Fruit fly (Drosophila melanogaster) whole organism, embryonic: Measurements from ENCODE around the gene CG11560.

Source experiments
- B-H2 ChIP-seq: fragments of 200-800 bp; sonication (Bioruptor generic); optimal IDR thresholded peaks from 2 replicates; lab custom pipeline; 2018; ENCODE audit warnings: missing biosample characterization, mild to moderate bottlenecking, missing genetic modification characterization
- CG10147 ChIP-seq: fragments of 200-800 bp; sonication (Bioruptor generic); optimal IDR thresholded peaks from 2 replicates; lab custom pipeline; 2019; ENCODE audit warnings: missing biosample characterization, mild to moderate bottlenecking, missing genetic modification characterization, moderate library complexity
- CG10267 ChIP-seq: fragments of 200-800 bp; sonication (Bioruptor generic); optimal IDR thresholded peaks from 2 replicates; lab custom pipeline; 2018; ENCODE audit warnings: missing biosample characterization, mild to moderate bottlenecking, missing genetic modification characterization, moderate library complexity
- CG11398 ChIP-seq: fragments of 200-800 bp; sonication (Bioruptor generic); optimal IDR thresholded peaks from 2 replicates; lab custom pipeline; 2016; ENCODE audit warnings: missing biosample characterization, missing genetic modification characterization
- CG11504 ChIP-seq: fragments of 200-800 bp; sonication (Bioruptor generic); optimal IDR thresholded peaks from 3 replicates; lab custom pipeline; 2019; ENCODE audit warnings: missing biosample characterization, mild to moderate bottlenecking, missing genetic modification characterization, moderate library complexity
- CG13775 ChIP-seq: fragments of 200-800 bp; sonication (Bioruptor generic); optimal IDR thresholded peaks from 3 replicates; lab custom pipeline; 2017; ENCODE audit warnings: missing biosample characterization, mild to moderate bottlenecking, missing genetic modification characterization
- CG1529 ChIP-seq: fragments of 200-800 bp; sonication (Bioruptor generic); optimal IDR thresholded peaks from 3 replicates; lab custom pipeline; 2018; ENCODE audit warnings: missing biosample characterization, missing genetic modification characterization
- CG17328 ChIP-seq: fragments of 200-800 bp; sonication (Bioruptor generic); IDR thresholded peaks from 2 replicates; pipeline ENCODE4 v1.3.6; 2022; ENCODE audit warnings: missing biosample characterization, missing genetic modification characterization
- CG17359 ChIP-seq: fragments of 200-800 bp; sonication (Bioruptor generic); optimal IDR thresholded peaks from 3 replicates; lab custom pipeline; 2018; ENCODE audit warnings: missing biosample characterization, mild to moderate bottlenecking, missing genetic modification characterization, moderate library complexity
- CG18262 ChIP-seq: fragments of 200-800 bp; optimal IDR thresholded peaks from 3 replicates; lab custom pipeline; 2019; ENCODE audit warnings: missing biosample characterization, mild to moderate bottlenecking, missing genetic modification characterization, moderate library complexity
- CG18619 ChIP-seq: fragments of 200-800 bp; sonication (Bioruptor generic); optimal IDR thresholded peaks from 3 replicates; lab custom pipeline; 2017; ENCODE audit warnings: missing biosample characterization, mild to moderate bottlenecking, missing genetic modification characterization
- CG2116 ChIP-seq: fragments of 200-800 bp; sonication (Bioruptor generic); optimal IDR thresholded peaks from 3 replicates; lab custom pipeline; 2018; ENCODE audit warnings: missing biosample characterization, mild to moderate bottlenecking, missing genetic modification characterization
- CG2712 ChIP-seq: fragments of 200-800 bp; optimal IDR thresholded peaks from 3 replicates; lab custom pipeline; 2019; ENCODE audit warnings: missing biosample characterization, mild to moderate bottlenecking, missing genetic modification characterization, moderate library complexity
- CG31365 ChIP-seq: fragments of 200-800 bp; sonication (Bioruptor generic); optimal IDR thresholded peaks from 2 replicates; lab custom pipeline; 2018; ENCODE audit warnings: missing biosample characterization, mild to moderate bottlenecking, missing genetic modification characterization
- CG31441 ChIP-seq: fragments of 200-800 bp; sonication (Bioruptor generic); IDR thresholded peaks from 2 replicates; pipeline ENCODE4 v1.3.6; 2022; ENCODE audit warnings: missing biosample characterization, missing genetic modification characterization
- CG3163 ChIP-seq: fragments of 200-800 bp; sonication (Bioruptor generic); optimal IDR thresholded peaks from 3 replicates; lab custom pipeline; 2016; ENCODE audit warnings: missing biosample characterization, missing genetic modification characterization
- CG4820 ChIP-seq: fragments of 200-800 bp; sonication (Bioruptor generic); optimal IDR thresholded peaks from 3 replicates; lab custom pipeline; 2016; ENCODE audit warnings: missing biosample characterization, missing genetic modification characterization
- CG6254 ChIP-seq: fragments of 200-800 bp; sonication (Bioruptor generic); optimal IDR thresholded peaks from 3 replicates; lab custom pipeline; 2017; ENCODE audit warnings: mild to moderate bottlenecking, missing biosample characterization, missing genetic modification reagents, missing genetic modification characterization
- CG6813 ChIP-seq: fragments of 200-800 bp; sonication (Bioruptor generic); optimal IDR thresholded peaks from 2 replicates; lab custom pipeline; 2017; ENCODE audit warnings: missing biosample characterization, missing genetic modification characterization, mild to moderate bottlenecking, moderate library complexity, missing genetic modification reagents
- CG7745 ChIP-seq: fragments of 200-800 bp; sonication (Bioruptor generic); optimal IDR thresholded peaks from 2 replicates; lab custom pipeline; 2018; ENCODE audit warnings: missing biosample characterization, mild to moderate bottlenecking, missing genetic modification characterization, moderate library complexity
- CG8924 ChIP-seq: fragments of 200-800 bp; optimal IDR thresholded peaks from 3 replicates; lab custom pipeline; 2019; ENCODE audit warnings: missing biosample characterization, mild to moderate bottlenecking, missing genetic modification characterization, moderate library complexity
- CG9932 ChIP-seq: fragments of 200-800 bp; sonication (Bioruptor generic); IDR thresholded peaks from 2 replicates; pipeline ENCODE4 v1.3.6; 2022; ENCODE audit warnings: missing biosample characterization, missing genetic modification characterization
- D19A ChIP-seq: fragments of 200-800 bp; optimal IDR thresholded peaks from 3 replicates; lab custom pipeline; 2019; ENCODE audit warnings: missing biosample characterization, mild to moderate bottlenecking, missing genetic modification characterization, moderate library complexity
- Drgx ChIP-seq: fragments of 200-800 bp; sonication (Bioruptor generic); IDR thresholded peaks from 2 replicates; pipeline ENCODE4 v1.3.6; 2022; ENCODE audit warnings: missing biosample characterization, missing genetic modification characterization
- E2f1 ChIP-seq: fragments of 200-800 bp; sonication (Bioruptor generic); IDR thresholded peaks from 2 replicates; pipeline ENCODE4 v1.3.6; 2022; ENCODE audit warnings: missing biosample characterization, missing genetic modification characterization
- Eip74EF ChIP-seq, 2 experiments: fragments of 200-800 bp in 1 of 2; fragments of >200 bp in 1 of 2; sonication (Bioruptor generic) in 1 of 2; optimal IDR thresholded peaks; 2 replicates each; lab custom pipeline; 2017 to 2019; ENCODE audit warnings: missing biosample characterization in 2 of 2, missing genetic modification characterization in 2 of 2, mild to moderate bottlenecking in 1 of 2, moderate library complexity in 1 of 2
- Ets65A ChIP-seq: fragments of 200-800 bp; sonication (Bioruptor generic); peaks from one replicate; lab custom pipeline; 2016; ENCODE audit warnings: missing biosample characterization, missing genetic modification characterization
- HLH3B ChIP-seq: fragments of 200-800 bp; sonication (Bioruptor generic); IDR thresholded peaks from 2 replicates; pipeline ENCODE4 v1.3.6; 2022; ENCODE audit warnings: missing biosample characterization, missing genetic modification characterization
- Hey ChIP-seq: fragments of 200-800 bp; sonication (Bioruptor generic); optimal IDR thresholded peaks from 3 replicates; lab custom pipeline; 2018; ENCODE audit warnings: missing biosample characterization, mild to moderate bottlenecking, missing genetic modification characterization
- Med ChIP-seq: fragments of 200-800 bp; sonication (Bioruptor generic); peaks from one replicate; lab custom pipeline; 2016; ENCODE audit warnings: missing biosample characterization, missing genetic modification characterization, mild to moderate bottlenecking, inconsistent platforms, moderate library complexity
- Nf-YA ChIP-seq: fragments of 200-800 bp; sonication (Bioruptor generic); IDR thresholded peaks from 2 replicates; pipeline ENCODE4 v1.3.6; 2022; ENCODE audit warnings: missing biosample characterization, missing genetic modification characterization
- Ravus ChIP-seq: fragments of 200-800 bp; sonication (Bioruptor generic); IDR thresholded peaks from 2 replicates; pipeline ENCODE4 v1.3.6; 2022; ENCODE audit warnings: missing biosample characterization, missing genetic modification characterization
- Six4 ChIP-seq: fragments of 200-800 bp; sonication (Bioruptor generic); optimal IDR thresholded peaks from 2 replicates; lab custom pipeline; 2016; ENCODE audit warnings: missing biosample characterization, missing genetic modification characterization
- Xbp1 ChIP-seq: fragments of 200-800 bp; sonication (Bioruptor generic); optimal IDR thresholded peaks from 3 replicates; lab custom pipeline; 2016; ENCODE audit warnings: missing biosample characterization, mild to moderate bottlenecking, missing genetic modification characterization
- bsh ChIP-seq, 2 experiments: fragments of 200-800 bp; sonication (Bioruptor generic); optimal IDR thresholded peaks; 2 replicates each; lab custom pipeline; 2017 to 2018; ENCODE audit warnings: mild to moderate bottlenecking in 2 of 2, missing biosample characterization in 2 of 2, missing genetic modification characterization in 2 of 2, moderate library complexity in 1 of 2
- btn ChIP-seq: fragments of 200-800 bp; sonication (Bioruptor generic); optimal IDR thresholded peaks from 2 replicates; lab custom pipeline; 2016; ENCODE audit warnings: missing biosample characterization, missing genetic modification characterization
- chinmo ChIP-seq: fragments of 200-800 bp; sonication (Bioruptor generic); IDR thresholded peaks from 4 replicates; pipeline ENCODE4 v1.3.6; 2022; ENCODE audit warnings: missing biosample characterization, missing genetic modification characterization; ENCODE audit not compliant: partially characterized antibody
- fd96Cb ChIP-seq: fragments of 200-800 bp; sonication (Bioruptor generic); optimal IDR thresholded peaks from 2 replicates; lab custom pipeline; 2018; ENCODE audit warnings: missing biosample characterization, mild to moderate bottlenecking, missing genetic modification characterization, moderate library complexity
- ken ChIP-seq: fragments of 200-800 bp; sonication (Bioruptor generic); IDR thresholded peaks from 3 replicates; pipeline ENCODE4 v1.3.6; 2022; ENCODE audit warnings: missing biosample characterization, missing genetic modification characterization
- lov ChIP-seq, 2 experiments: fragments of 200-800 bp in 1 of 2; fragments of >200 bp in 1 of 2; sonication (Bioruptor generic) in 1 of 2; IDR thresholded peaks in 1 of 2; optimal IDR thresholded peaks in 1 of 2; 2 replicates in 1 of 2; 3 replicates in 1 of 2; pipeline versions ENCODE4 v1.3.6 to Lab custom; 2017 to 2022; ENCODE audit warnings: missing biosample characterization in 1 of 2, missing genetic modification characterization in 1 of 2
- nom ChIP-seq: fragments of 200-800 bp; sonication (Bioruptor generic); optimal IDR thresholded peaks from 2 replicates; lab custom pipeline; 2017; ENCODE audit warnings: missing biosample characterization, missing genetic modification characterization, mild to moderate bottlenecking, moderate library complexity, missing genetic modification reagents
- repo ChIP-seq: fragments of 200-800 bp; sonication (Bioruptor generic); optimal IDR thresholded peaks from 2 replicates; lab custom pipeline; 2016; ENCODE audit warnings: missing biosample characterization, missing genetic modification characterization
- row ChIP-seq: fragments of 200-800 bp; sonication (Bioruptor generic); IDR thresholded peaks from 3 replicates; pipeline ENCODE4 v1.3.6; 2022; ENCODE audit warnings: missing biosample characterization, missing genetic modification characterization
- sens ChIP-seq: fragments of 200-800 bp; sonication (Bioruptor generic); peaks from one replicate; lab custom pipeline; 2016; ENCODE audit warnings: missing biosample characterization, missing genetic modification characterization
- sima ChIP-seq: fragments of 200-800 bp; sonication (Bioruptor generic); optimal IDR thresholded peaks from 2 replicates; lab custom pipeline; 2016; ENCODE audit warnings: missing biosample characterization, missing genetic modification characterization
- tll ChIP-seq, 2 experiments: fragments of 200-800 bp in 1 of 2; fragments of >200 bp in 1 of 2; sonication (Bioruptor generic) in 1 of 2; optimal IDR thresholded peaks; 2 replicates each; lab custom pipeline; 2017 to 2019; ENCODE audit warnings: missing biosample characterization in 2 of 2, missing genetic modification characterization in 2 of 2, mild to moderate bottlenecking in 1 of 2, moderate library complexity in 1 of 2
- tna ChIP-seq: fragments of 200-800 bp; sonication (Bioruptor generic); IDR thresholded peaks from 2 replicates; pipeline ENCODE4 v1.3.6; 2022; ENCODE audit warnings: missing biosample characterization, missing genetic modification characterization; ENCODE audit not compliant: partially characterized antibody
- yki ChIP-seq: fragments of >200 bp; optimal IDR thresholded peaks from 3 replicates; lab custom pipeline; 2018

CG11560 gene

dm6 chr3L:12112967-12113366 is 6.9 kb upstream of the CG11560 start:
- TF ChIP-seq B-H2 (no peak), ken (no peak), CG6813 (GFP tag; lab: Kevin White, UChicago) (no peak), tna (GFP tag; lab: Robert Waterston, UW) (no peak), Ets65A (GFP tag; lab: Kevin White, UChicago) (peak; percentile 40), Nf-YA (no peak), Eip74EF (GFP tag; optimal IDR thresholded peaks at IDR 0.05; lab: Kevin White, UChicago) (no peak), CG10147 (GFP tag; lab: Kevin White, UChicago) (no peak), CG6254 (GFP tag; lab: Kevin White, UChicago) (no peak), Med (GFP tag; lab: Kevin White, UChicago) (peak; percentile 14), yki (lab: Kevin White, UChicago) (no peak), lov (optimal IDR thresholded peaks at IDR 0.05; lab: Kevin White, UChicago) (no peak), lov (GFP tag; IDR thresholded peaks at IDR 0.05; lab: Robert Waterston, UW) (0 out of 3 replicates have a peak, but pooled peaks have one; percentile 8), CG18619 (no peak), sens (GFP tag; lab: Kevin White, UChicago) (peak; percentile 22), CG3163 (GFP tag; lab: Kevin White, UChicago) (no peak), Drgx (GFP tag; lab: Robert Waterston, UW) (0 out of 2 replicates have a peak, but pooled peaks have one; percentile 35), chinmo (no peak), bsh (GFP tag; optimal IDR thresholded peaks at IDR 0.05; lab: Kevin White, UChicago) (no peak)

DNA sequence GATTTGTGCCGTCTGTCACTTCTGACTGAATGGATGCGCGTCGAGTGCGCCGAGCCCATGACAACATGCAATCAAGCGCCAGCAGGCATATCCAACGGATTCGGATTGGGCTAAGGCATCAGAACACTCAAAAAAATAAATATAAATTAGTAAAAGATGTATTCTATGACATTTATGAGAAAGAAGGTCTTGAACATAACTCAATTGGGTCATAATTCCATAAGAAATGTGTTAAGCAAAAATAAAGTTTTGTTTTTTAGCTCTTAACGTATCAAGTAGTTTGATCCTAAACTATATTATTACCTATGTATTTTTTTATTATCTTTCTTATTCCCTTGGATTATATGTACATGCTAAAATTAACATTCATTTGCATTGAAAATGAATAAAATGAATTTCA is 6.2 kb upstream of the CG11560 start:
- TF ChIP-seq tll (GFP tag; optimal IDR thresholded peaks at IDR 0.05; lab: Kevin White, UChicago): no peak
- TF ChIP-seq Six4 (GFP tag; lab: Kevin White, UChicago): no peak
- no peak for TF ChIP-seq repo
- TF ChIP-seq CG2116 (GFP tag; lab: Kevin White, UChicago): no peak
- no peak for TF ChIP-seq HLH3B (GFP tag; lab: Robert Waterston, UW)
- TF ChIP-seq CG9932 (GFP tag; lab: Robert Waterston, UW): no peak
- TF ChIP-seq CG7745 (tag; lab: Kevin White, UChicago): no peak
- no peak for TF ChIP-seq fd96Cb (tag; lab: Kevin White, UChicago)
- no peak for TF ChIP-seq chinmo
- no peak for TF ChIP-seq CG8924
- no peak for TF ChIP-seq CG13775 (GFP tag; lab: Kevin White, UChicago)
- TF ChIP-seq Eip74EF (GFP tag; optimal IDR thresholded peaks at IDR 0.05; lab: Kevin White, UChicago): no peak
- no peak for TF ChIP-seq CG11398 (GFP tag; lab: Kevin White, UChicago)
- no peak for TF ChIP-seq btn (GFP tag; lab: Kevin White, UChicago)
- no peak for TF ChIP-seq Ravus (GFP tag; lab: Robert Waterston, UW)
- TF ChIP-seq, all 482 proteins: peak for 0

DNA sequence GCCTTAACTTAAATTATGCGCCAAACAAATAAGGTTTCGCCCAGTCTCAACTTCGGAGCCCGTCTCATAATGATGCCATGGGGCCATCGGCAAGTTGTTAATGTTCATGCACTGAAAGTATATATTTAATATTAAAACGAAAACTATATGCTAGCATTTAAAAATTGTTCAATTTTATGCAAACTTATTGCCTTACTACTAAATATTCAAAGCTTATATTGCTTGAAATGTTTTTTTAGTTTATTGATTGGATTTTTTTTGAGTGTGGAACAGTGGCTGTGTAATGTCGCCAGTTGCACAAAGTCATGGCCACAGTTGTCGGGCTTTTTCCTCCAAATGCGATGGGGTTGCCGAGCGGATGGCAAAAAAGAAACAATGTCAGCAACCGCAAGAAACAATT is 5.6 kb upstream of the CG11560 start:
- TF ChIP-seq CG17359 (peak; percentile 39), Hey (no peak), bsh (GFP tag; optimal IDR thresholded peaks at IDR 0.05; lab: Kevin White, UChicago) (peak in 1 of 2 experiments; percentile 37), CG11504 (tag; lab: Kevin White, UChicago) (peak; percentile 32), fd96Cb (tag; lab: Kevin White, UChicago) (peak; percentile 34), row (GFP tag; lab: Robert Waterston, UW) (peak; percentile 37; the same call in 1 of the 3 replicates), CG17328 (GFP tag; lab: Robert Waterston, UW) (peak; percentile 53; the same call in 1 of the 2 replicates), CG18262 (tag; lab: Kevin White, UChicago) (peak; percentile 19), sima (GFP tag; lab: Kevin White, UChicago) (no peak), E2f1 (GFP tag; lab: Robert Waterston, UW) (peak; percentile 12; the same call in 1 of the 2 replicates), Xbp1 (GFP tag; lab: Kevin White, UChicago) (peak; percentile 13), CG2712 (tag; lab: Kevin White, UChicago) (peak; percentile 41), CG1529 (GFP tag; lab: Kevin White, UChicago) (no peak), CG4820 (GFP tag; lab: Kevin White, UChicago) (peak; percentile 40), CG10267 (tag; lab: Kevin White, UChicago) (peak; percentile 25), CG31365 (tag; lab: Kevin White, UChicago) (no peak), nom (GFP tag; lab: Kevin White, UChicago) (peak; percentile 50), D19A (tag; lab: Kevin White, UChicago) (peak; percentile 23), CG31441 (GFP tag; lab: Robert Waterston, UW) (no peak)
